Fruit fly (Drosophila melanogaster): ENCODE results near the gene cype.

The cype gene

DNA sequence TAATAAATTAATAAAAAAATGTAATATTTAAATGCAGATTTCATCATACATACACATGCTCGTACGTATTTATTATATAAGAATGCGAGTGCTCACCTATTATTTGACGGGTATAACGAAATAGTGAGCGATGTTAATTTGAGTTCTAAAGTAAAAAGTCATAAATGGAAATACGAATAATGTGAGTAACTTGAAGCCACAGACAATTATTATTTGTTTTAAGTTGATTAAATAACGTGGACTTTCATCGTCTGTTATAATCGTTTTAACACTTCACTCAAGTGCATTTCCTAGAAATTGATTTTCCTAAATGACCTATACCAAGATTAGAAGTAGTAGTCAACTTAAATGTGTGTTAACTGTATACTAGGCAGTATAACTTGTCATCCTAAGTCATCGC, 24.7 kb upstream of the cype start (continued):
- TF ChIP-seq esn (GFP tag; optimal IDR thresholded peaks at IDR 0.05) (peak; percentile 2), Ets96B (tag; optimal IDR thresholded peaks at IDR 0.05) (peak; percentile 25), CG11294 (GFP tag; IDR thresholded peaks at IDR 0.05) (peak; percentile 17; the same call in 1 of the 2 replicates), Eip78C (GFP tag) (peak; percentile 63), CG32006 (GFP tag; optimal IDR thresholded peaks at IDR 0.05) (peak; percentile 56), Hr4 (GFP tag; optimal IDR thresholded peaks at IDR 0.05) (peak; percentile 29), pdm3 (GFP tag; optimal IDR thresholded peaks at IDR 0.05) (peak; percentile 30), CG10669 (GFP tag; optimal IDR thresholded peaks at IDR 0.05) (peak; percentile 10), Smox (GFP tag; optimal IDR thresholded peaks at IDR 0.05) (peak; percentile 23), Sox14 (GFP tag; optimal IDR thresholded peaks at IDR 0.05) (peak; percentile 45), fd85E (GFP tag; optimal IDR thresholded peaks at IDR 0.05) (no peak), ss (GFP tag; optimal IDR thresholded peaks at IDR 0.05) (no peak)

DNA sequence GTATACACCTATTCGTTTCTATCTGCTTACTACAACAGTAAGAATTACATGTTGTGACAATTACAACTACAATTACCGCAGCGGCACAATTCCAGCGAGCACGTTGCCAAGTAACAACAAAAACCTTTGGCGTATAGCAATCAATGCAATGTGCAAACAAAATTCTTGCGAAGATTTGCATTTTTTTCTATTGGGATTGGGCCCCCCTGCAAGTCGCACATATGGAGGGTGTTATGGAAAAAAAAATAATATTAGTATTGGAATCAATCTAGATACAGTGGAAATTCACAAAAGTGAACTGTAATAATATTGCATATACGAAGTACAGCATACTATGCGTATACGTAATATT, 24.4 kb upstream of the cype start:
- TF ChIP-seq CG8632 (GFP tag; optimal IDR thresholded peaks at IDR 0.05) = no peak
- TF ChIP-seq CG3032 (tag; optimal IDR thresholded peaks at IDR 0.05) = no peak
- TF ChIP-seq CG32006 (GFP tag; optimal IDR thresholded peaks at IDR 0.05) = peak; percentile 24
- no peak for TF ChIP-seq Sox102F (GFP tag; optimal IDR thresholded peaks at IDR 0.05)
- TF ChIP-seq esn (GFP tag; optimal IDR thresholded peaks at IDR 0.05) = no peak
- TF ChIP-seq Eip78C (GFP tag) = peak; percentile 35
- TF ChIP-seq CG4318 (GFP tag; optimal IDR thresholded peaks at IDR 0.05) = no peak
- no peak for TF ChIP-seq dsx (GFP tag; optimal IDR thresholded peaks at IDR 0.05; ENCODE audit: poor library complexity, severe bottlenecking)
- no peak for TF ChIP-seq Hr39 (GFP tag; optimal IDR thresholded peaks at IDR 0.05)
- TF ChIP-seq CG11902 (GFP tag; optimal IDR thresholded peaks at IDR 0.05) = no peak
- no peak for TF ChIP-seq Lpt (GFP tag; optimal IDR thresholded peaks at IDR 0.05)
- no peak for TF ChIP-seq CG8119 (GFP tag; IDR thresholded peaks at IDR 0.05)
- no peak for TF ChIP-seq fd59A (GFP tag; optimal IDR thresholded peaks at IDR 0.05)

DNA sequence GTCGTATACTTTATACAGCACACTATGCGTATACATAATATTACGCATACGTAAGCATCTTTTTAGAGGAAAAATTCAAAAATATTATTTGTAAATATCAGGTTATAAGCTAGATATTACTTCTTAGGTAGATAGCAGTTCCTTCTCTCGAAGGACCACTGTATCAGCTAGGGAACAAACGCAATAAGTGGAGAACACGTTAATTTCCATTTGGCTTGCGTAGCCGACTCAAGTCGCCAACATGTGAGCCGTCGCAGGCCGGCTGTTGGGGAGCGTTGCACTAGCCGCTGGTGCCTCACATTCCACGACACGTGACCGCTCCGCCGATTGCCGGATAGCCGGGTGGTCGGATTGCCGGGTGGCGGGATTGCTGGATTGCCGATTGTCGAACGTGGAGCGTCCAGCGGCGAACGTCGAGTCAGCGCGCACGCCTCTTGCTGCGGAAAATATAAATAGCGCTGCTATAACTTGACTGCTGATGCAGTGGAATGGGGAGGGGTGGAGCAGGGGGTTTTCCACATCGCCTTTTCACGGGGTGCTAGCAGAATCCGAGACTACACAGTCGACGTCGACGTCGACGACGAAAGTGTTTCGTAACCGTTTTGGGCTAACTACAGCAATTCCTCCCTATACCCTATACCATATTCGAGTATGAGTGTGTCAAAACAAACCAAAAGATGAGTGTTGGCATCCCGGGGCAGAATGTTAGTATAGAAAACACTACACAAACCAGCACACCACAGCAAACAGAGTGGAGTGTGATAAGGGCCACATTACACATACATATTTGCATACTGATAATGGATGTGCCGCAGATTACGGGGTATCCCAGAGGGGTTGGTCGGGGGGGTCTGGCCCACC, 23.8 kb upstream of the cype start:
- TF ChIP-seq topi (GFP tag; optimal IDR thresholded peaks at IDR 0.05) = peak; percentile 1
- no peak for TF ChIP-seq dsx (GFP tag; optimal IDR thresholded peaks at IDR 0.05; ENCODE audit: poor library complexity, severe bottlenecking)
- TF ChIP-seq acj6 (GFP tag; optimal IDR thresholded peaks at IDR 0.05) = peak; percentile 35
- TF ChIP-seq Blimp-1 (GFP tag; optimal IDR thresholded peaks at IDR 0.05) = no peak
- TF ChIP-seq CG6163 (GFP tag; IDR thresholded peaks at IDR 0.05) = peak; percentile 63
- TF ChIP-seq CG8119 (GFP tag; IDR thresholded peaks at IDR 0.05) = peak; percentile 36; the same call in 1 of the 3 replicates
- TF ChIP-seq cyc (GFP tag; optimal IDR thresholded peaks at IDR 0.05) = no peak
- peak; percentile 64 for TF ChIP-seq svp (GFP tag)
- no peak for TF ChIP-seq Smox (GFP tag; optimal IDR thresholded peaks at IDR 0.05)
- peak; percentile 1 for TF ChIP-seq Hr39 (GFP tag; optimal IDR thresholded peaks at IDR 0.05)
- peak; percentile 84 for TF ChIP-seq vri (GFP tag; optimal IDR thresholded peaks at IDR 0.05)
- TF ChIP-seq fkh (GFP tag; optimal IDR thresholded peaks at IDR 0.05) = peak; percentile 89
- peak; percentile 59; the same call in 2 of the 3 replicates for TF ChIP-seq eg (GFP tag; IDR thresholded peaks at IDR 0.05)
- TF ChIP-seq Eip78C (GFP tag) = peak; percentile 80
- TF ChIP-seq CG32006 (GFP tag; optimal IDR thresholded peaks at IDR 0.05) = peak; percentile 20
- TF ChIP-seq CG15336 (GFP tag; IDR thresholded peaks at IDR 0.05) = peak; percentile 55; the same call in 1 of the 2 replicates
- TF ChIP-seq CG10669 (GFP tag; optimal IDR thresholded peaks at IDR 0.05) = peak; percentile 17
- TF ChIP-seq Gug (GFP tag; IDR thresholded peaks at IDR 0.05) = peak; percentile 51; the same call in 1 of the 2 replicates
- peak; percentile 28; the same call in 1 of the 2 replicates for TF ChIP-seq CG11294 (GFP tag; IDR thresholded peaks at IDR 0.05)
- peak; percentile 19 for TF ChIP-seq Hr4 (GFP tag; optimal IDR thresholded peaks at IDR 0.05)

- TF ChIP-seq eg (GFP tag; IDR thresholded peaks at IDR 0.05) (no peak), Eip75B (GFP tag; optimal IDR thresholded peaks at IDR 0.05) (no peak), net (GFP tag; optimal IDR thresholded peaks at IDR 0.05) (no peak), dsx (GFP tag; optimal IDR thresholded peaks at IDR 0.05; ENCODE audit: poor library complexity, severe bottlenecking) (peak; percentile 49), vri (GFP tag; optimal IDR thresholded peaks at IDR 0.05) (peak; percentile 12), topi (GFP tag; optimal IDR thresholded peaks at IDR 0.05) (no peak), achi (GFP tag; optimal IDR thresholded peaks at IDR 0.05) (no peak)
These were observed 22.7 kb upstream of the cype start for dm6 chr2L:5304367-5304766.
